Worm (Caenorhabditis elegans) whole organism, L3 larva: Measurements from ENCODE around the gene W10G11.19.

ENCODE experiments used
- R02D3.7 ChIP-seq: fragments of 150-350 bp; optimal IDR thresholded peaks from 2 replicates; lab custom pipeline; 2014; ENCODE audit warnings: missing biosample characterization, missing genetic modification characterization
- aly-2 ChIP-seq: fragments of 150-350 bp; optimal IDR thresholded peaks from 2 replicates; lab custom pipeline; 2014; ENCODE audit warnings: missing biosample characterization, missing genetic modification characterization
- ceh-28 ChIP-seq: fragments of 150-350 bp; optimal IDR thresholded peaks from 2 replicates; lab custom pipeline; 2014; ENCODE audit warnings: missing biosample characterization, missing genetic modification reagents, missing genetic modification characterization
- ceh-82 ChIP-seq: fragments of 150-350 bp; optimal IDR thresholded peaks from 2 replicates; lab custom pipeline; 2014; ENCODE audit warnings: missing biosample characterization, missing genetic modification characterization
- daf-12 ChIP-seq: fragments of 150-350 bp; optimal IDR thresholded peaks from 2 replicates; lab custom pipeline; 2014; ENCODE audit warnings: missing biosample characterization, missing genetic modification reagents, missing genetic modification characterization
- egl-27 ChIP-seq: sonication (generic microtip); optimal IDR thresholded peaks from 4 replicates; lab custom pipeline; 2017; ENCODE audit warnings: missing biosample characterization, missing genetic modification reagents, missing genetic modification characterization
- elt-2 ChIP-seq: sonication (generic microtip); optimal IDR thresholded peaks from 2 replicates; lab custom pipeline; 2016; ENCODE audit warnings: missing genetic modification reagents, mild to moderate bottlenecking, missing genetic modification characterization, missing compliant biosample characterization
- eor-1 ChIP-seq, 2 experiments: fragments of 150-350 bp; optimal IDR thresholded peaks; 2 replicates each; lab custom pipeline; 2014 to 2018; ENCODE audit warnings: missing biosample characterization in 2 of 2, missing genetic modification characterization in 2 of 2
- fkh-10 ChIP-seq: sonication (generic microtip); optimal IDR thresholded peaks from 2 replicates; lab custom pipeline; 2017; ENCODE audit warnings: missing biosample characterization, missing genetic modification reagents, missing genetic modification characterization
- hmg-11 ChIP-seq: sonication (generic microtip); optimal IDR thresholded peaks from 2 replicates; lab custom pipeline; 2016; ENCODE audit warnings: missing genetic modification characterization, missing compliant biosample characterization
- lin-15B ChIP-seq: fragments of 150-350 bp; optimal IDR thresholded peaks from 2 replicates; lab custom pipeline; 2014; ENCODE audit warnings: missing biosample characterization, missing genetic modification characterization
- lin-39 ChIP-seq: fragments of 150-350 bp; optimal IDR thresholded peaks from 2 replicates; lab custom pipeline; 2018; ENCODE audit warnings: missing biosample characterization, missing genetic modification reagents, missing genetic modification characterization
- lsy-12 ChIP-seq: sonication (generic microtip); optimal IDR thresholded peaks from 2 replicates; lab custom pipeline; 2016; ENCODE audit warnings: mild to moderate bottlenecking, missing genetic modification characterization, missing compliant biosample characterization
- mdl-1 ChIP-seq: fragments of 150-350 bp; optimal IDR thresholded peaks from 2 replicates; lab custom pipeline; 2014; ENCODE audit warnings: missing biosample characterization, missing genetic modification characterization
- mml-1 ChIP-seq: fragments of 150-350 bp; sonication (generic microtip); optimal IDR thresholded peaks from 3 replicates; lab custom pipeline; 2014; ENCODE audit warnings: missing biosample characterization, missing genetic modification characterization
- nhr-11 ChIP-seq: fragments of 150-350 bp; optimal IDR thresholded peaks from 2 replicates; lab custom pipeline; 2014; ENCODE audit warnings: missing biosample characterization, missing genetic modification characterization
- nhr-12 ChIP-seq: fragments of 150-350 bp; optimal IDR thresholded peaks from 2 replicates; lab custom pipeline; 2014; ENCODE audit warnings: missing biosample characterization, missing genetic modification characterization
- nhr-23 ChIP-seq: fragments of 150-350 bp; optimal IDR thresholded peaks from 2 replicates; lab custom pipeline; 2014; ENCODE audit warnings: missing biosample characterization, missing genetic modification reagents, missing genetic modification characterization
- nhr-237 ChIP-seq: fragments of 150-350 bp; optimal IDR thresholded peaks from 2 replicates; lab custom pipeline; 2014; ENCODE audit warnings: missing biosample characterization, missing genetic modification characterization
- nhr-25 ChIP-seq: sonication (generic microtip); optimal IDR thresholded peaks from 2 replicates; lab custom pipeline; 2017; ENCODE audit warnings: missing biosample characterization, missing genetic modification characterization
- nhr-43 ChIP-seq: sonication (generic microtip); optimal IDR thresholded peaks from 2 replicates; lab custom pipeline; 2016; ENCODE audit warnings: mild to moderate bottlenecking, missing genetic modification characterization, missing compliant biosample characterization; ENCODE audit not compliant: poor library complexity, severe bottlenecking
- nhr-67 ChIP-seq: fragments of 150-350 bp; optimal IDR thresholded peaks from 2 replicates; lab custom pipeline; 2014; ENCODE audit warnings: missing biosample characterization, missing genetic modification characterization
- nhr-77 ChIP-seq: fragments of 150-350 bp; optimal IDR thresholded peaks from 2 replicates; lab custom pipeline; 2014; ENCODE audit warnings: missing biosample characterization, missing genetic modification characterization
- pha-4 ChIP-seq: fragments of 150-350 bp; optimal IDR thresholded peaks from 2 replicates; lab custom pipeline; 2014; ENCODE audit warnings: missing biosample characterization, missing genetic modification reagents, missing genetic modification characterization
- skn-1 ChIP-seq: fragments of 150-350 bp; optimal IDR thresholded peaks from 2 replicates; lab custom pipeline; 2014; ENCODE audit warnings: missing biosample characterization, missing genetic modification characterization
- snpc-4 ChIP-seq: fragments of 150-350 bp; optimal IDR thresholded peaks from 2 replicates; lab custom pipeline; 2014; ENCODE audit warnings: missing biosample characterization, missing genetic modification characterization
- unc-62 ChIP-seq: fragments of 150-350 bp; sonication (generic microtip); optimal IDR thresholded peaks from 4 replicates; lab custom pipeline; 2014; ENCODE audit warnings: missing biosample characterization, missing genetic modification reagents, missing genetic modification characterization
- zag-1 ChIP-seq: fragments of 150-350 bp; optimal IDR thresholded peaks from 2 replicates; lab custom pipeline; 2014; ENCODE audit warnings: missing biosample characterization, missing genetic modification characterization
- ztf-11 ChIP-seq: fragments of 150-350 bp; optimal IDR thresholded peaks from 2 replicates; lab custom pipeline; 2014; ENCODE audit warnings: missing biosample characterization, missing genetic modification characterization

Gene W10G11.19

DNA sequence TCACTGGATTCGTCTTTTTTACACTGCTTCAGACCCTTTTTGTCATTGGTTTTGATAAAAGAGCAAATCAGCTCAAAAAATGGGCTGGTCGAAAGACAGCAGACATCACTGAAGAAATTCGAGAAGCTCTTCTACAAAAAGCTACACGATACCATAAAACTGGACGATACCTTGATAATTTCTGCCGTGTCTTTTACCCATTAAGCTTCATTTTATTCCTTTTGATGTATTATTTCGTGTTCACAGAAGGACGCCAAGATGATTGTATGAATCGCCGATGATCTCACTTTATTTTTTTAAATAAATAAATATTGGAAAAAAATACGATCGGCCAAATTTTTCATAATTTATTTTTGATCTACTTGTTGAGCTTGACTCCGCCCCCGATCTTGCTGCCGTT, 16.6 kb downstream of the W10G11.19 start:
- no peak for TF ChIP-seq nhr-12 (tag; lab: Kevin White, UChicago)

ce11 chrII:3567576-3567975, 17.1 kb downstream of the W10G11.19 start:
- TF ChIP-seq elt-2 (tag; lab: Kevin White, UChicago): peak; percentile 45
- TF ChIP-seq lin-39 (tag; lab: Kevin White, UChicago): peak; percentile 16
- TF ChIP-seq, all 47 proteins: peak for 2; not testable (repeated sequence) for 45

- TF ChIP-seq unc-62 (no peak), lin-15B (tag; lab: Kevin White, UChicago) (no peak), snpc-4 (tag; lab: Kevin White, UChicago) (no peak), R02D3.7 (tag; lab: Kevin White, UChicago) (no peak), ztf-11 (no peak), nhr-11 (tag; lab: Kevin White, UChicago) (no peak), mml-1 (tag; lab: Kevin White, UChicago) (no peak), fkh-10 (GFP tag; lab: Kevin White, UChicago) (no peak), pha-4 (tag; lab: Kevin White, UChicago) (no peak), daf-12 (tag; lab: Kevin White, UChicago) (no peak), egl-27 (tag; lab: Kevin White, UChicago) (no peak), ceh-82 (tag; lab: Kevin White, UChicago) (no peak), eor-1 (tag; optimal IDR thresholded peaks at IDR 0.05; lab: Kevin White, UChicago) (no peak), hmg-11 (no peak), nhr-23 (tag; lab: Kevin White, UChicago) (no peak)
Observed at ce11 chrII:3569118-3569517, 18.7 kb downstream of the W10G11.19 start, which contains the start of gene clec-127. Gene clec-127 (minus strand): TSS chrII:3569218.

DNA sequence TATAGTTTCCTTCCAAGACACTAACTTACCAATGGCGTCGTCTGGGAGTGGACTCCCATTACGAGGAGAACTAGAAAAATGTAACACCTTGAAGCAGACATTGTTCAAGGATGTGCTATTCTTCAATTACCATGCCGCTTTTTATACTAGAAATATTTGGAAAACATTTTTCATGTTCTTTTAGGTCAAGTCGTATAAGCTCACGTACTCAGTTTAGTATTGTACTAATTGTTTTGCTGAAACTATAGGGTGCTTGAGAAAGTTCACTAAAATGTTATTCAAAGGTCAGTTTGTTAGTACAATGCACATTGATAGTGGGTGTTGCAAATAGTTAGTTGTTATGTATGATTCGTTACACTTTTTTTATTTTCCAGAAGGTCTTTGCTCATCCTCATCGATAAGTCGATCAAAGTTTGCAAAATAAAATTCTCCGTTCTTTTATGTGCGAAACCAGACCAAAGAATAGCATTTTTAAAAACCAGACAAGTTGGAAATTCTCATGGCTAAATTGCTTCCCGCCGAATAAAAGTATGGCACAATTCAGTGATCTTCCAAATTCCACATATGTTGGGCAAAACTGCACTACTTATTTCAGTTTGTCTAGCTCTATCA, 20.6 kb downstream of the W10G11.19 start, which contains the start of the genes clec-128 and clec-129:
TSS of gene clec-128 (minus strand) at position 101 of the 612 bp plus-strand sequence.
TSS of gene clec-129 (plus strand) at position 562 of the 612 bp plus-strand sequence.
- no peak for TF ChIP-seq ceh-28 (tag; lab: Kevin White, UChicago)
- TF ChIP-seq mml-1 (tag; lab: Kevin White, UChicago): no peak
- TF ChIP-seq snpc-4 (tag; lab: Kevin White, UChicago): no peak
- TF ChIP-seq ceh-82 (tag; lab: Kevin White, UChicago): no peak

- TF ChIP-seq egl-27 (tag; lab: Kevin White, UChicago) (no peak), zag-1 (tag; lab: Kevin White, UChicago) (no peak), nhr-23 (tag; lab: Kevin White, UChicago) (no peak), aly-2 (tag; lab: Kevin White, UChicago) (no peak), skn-1 (no peak), nhr-25 (tag; lab: Kevin White, UChicago) (no peak), nhr-77 (tag; lab: Kevin White, UChicago) (no peak), unc-62 (no peak), ztf-11 (no peak), ceh-82 (tag; lab: Kevin White, UChicago) (no peak), lsy-12 (tag; lab: Kevin White, UChicago) (no peak), nhr-11 (tag; lab: Kevin White, UChicago) (no peak), nhr-67 (no peak), eor-1 (tag; optimal IDR thresholded peaks at IDR 0.05; lab: Kevin White, UChicago) (no peak), R02D3.7 (tag; lab: Kevin White, UChicago) (no peak), ceh-28 (tag; lab: Kevin White, UChicago) (no peak), nhr-43 (tag; lab: Kevin White, UChicago) (no peak), lin-15B (tag; lab: Kevin White, UChicago) (no peak), nhr-237 (tag; lab: Kevin White, UChicago) (no peak), mdl-1 (no peak)
- TF ChIP-seq, all 47 proteins: peak for 0
Observed at ce11 chrII:3573255-3573654, 22.8 kb downstream of the W10G11.19 start, which contains the start of gene clec-130. Gene clec-130 (plus strand): TSS chrII:3573555.

- TF ChIP-seq lin-15B (tag; lab: Kevin White, UChicago): no peak
Observed at ce11 chrII:3576742-3577141, 26.3 kb downstream of the W10G11.19 start, which contains the start of gene clec-132. Gene clec-132 (plus strand): TSS chrII:3577042.
